Worm (Caenorhabditis elegans) whole organism, late embryonic: ENCODE measurements around the gene Y49F6B.14.

Experiments
- K02D7.2 ChIP-seq: sonication (generic microtip); optimal IDR thresholded peaks from 2 replicates; lab custom pipeline; 2017; ENCODE audit warnings: mild to moderate bottlenecking, missing genetic modification characterization, missing compliant biosample characterization
- ama-1 ChIP-seq: fragments of 150-350 bp; optimal IDR thresholded peaks from 2 replicates; lab custom pipeline; 2014
- ceh-14 ChIP-seq: sonication (generic microtip); optimal IDR thresholded peaks from 2 replicates; lab custom pipeline; 2016; ENCODE audit warnings: missing genotype, missing genetic modification characterization, missing compliant biosample characterization
- ceh-18 ChIP-seq: sonication (generic microtip); optimal IDR thresholded peaks from 2 replicates; lab custom pipeline; 2016; ENCODE audit warnings: missing genetic modification characterization, missing compliant biosample characterization
- unc-86 ChIP-seq: sonication (generic microtip); optimal IDR thresholded peaks from 2 replicates; lab custom pipeline; 2016; ENCODE audit warnings: missing genetic modification characterization, missing compliant biosample characterization

DNA sequence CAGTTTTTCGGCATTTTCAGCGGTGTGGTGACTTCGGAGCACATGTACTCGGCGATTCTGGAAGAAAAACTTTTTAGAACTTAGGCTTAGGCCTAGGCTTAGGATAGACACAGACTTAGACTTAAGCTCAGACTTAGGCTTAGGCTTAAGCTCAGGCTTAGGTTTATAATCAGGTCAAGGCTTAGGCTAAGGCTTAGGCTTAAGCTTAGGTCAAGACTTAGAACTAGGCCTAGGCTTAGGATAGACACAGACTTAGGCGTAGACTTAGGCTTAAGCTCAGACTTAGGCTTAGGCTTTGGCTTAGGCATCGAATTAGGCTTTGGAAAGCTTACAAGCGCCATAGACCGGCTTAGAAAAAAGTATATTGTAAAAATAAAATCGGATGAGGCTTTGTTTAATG is 38.7 kb downstream of the Y49F6B.14 start:
- TF ChIP-seq ama-1 (lab: Kevin White, UChicago): no peak
- TF ChIP-seq ceh-18: no peak
- TF ChIP-seq K02D7.2 (tag; lab: Kevin White, UChicago): no peak
- no peak for TF ChIP-seq unc-86 (tag; lab: Kevin White, UChicago)
- TF ChIP-seq ceh-14: no peak
